Fruit fly (Drosophila melanogaster) whole organism, embryonic: ENCODE data around the gene Tre1.
A peak's percentile ranks its signal among the peaks of the same experiment; 100 is the strongest.

Experiments used
- Asciz ChIP-seq: fragments of 200-800 bp; sonication (Bioruptor generic); optimal IDR thresholded peaks from 2 replicates; lab custom pipeline; 2017; ENCODE audit warnings: missing biosample characterization, mild to moderate bottlenecking, missing genetic modification characterization, missing genetic modification reagents
- B-H2 ChIP-seq: fragments of 200-800 bp; sonication (Bioruptor generic); optimal IDR thresholded peaks from 2 replicates; lab custom pipeline; 2018; ENCODE audit warnings: missing biosample characterization, mild to moderate bottlenecking, missing genetic modification characterization
- BEAF-32 ChIP-seq: fragments of 200-800 bp; sonication (Bioruptor generic); optimal IDR thresholded peaks from 3 replicates; lab custom pipeline; 2017; ENCODE audit warnings: missing biosample characterization, missing genetic modification characterization, mild to moderate bottlenecking, moderate library complexity, missing genetic modification reagents
- BtbVII ChIP-seq: fragments of 200-800 bp; sonication (Bioruptor generic); optimal IDR thresholded peaks from 3 replicates; lab custom pipeline; 2017; ENCODE audit warnings: missing biosample characterization, mild to moderate bottlenecking, missing genetic modification characterization
- CG10959 ChIP-seq: fragments of 200-800 bp; sonication (Bioruptor generic); IDR thresholded peaks from 2 replicates; pipeline ENCODE4 v1.3.6; 2022; ENCODE audit warnings: missing biosample characterization, missing genetic modification characterization
- CG12104 ChIP-seq: fragments of 200-800 bp; sonication (Bioruptor generic); optimal IDR thresholded peaks from 3 replicates; lab custom pipeline; 2016; ENCODE audit warnings: missing biosample characterization, missing genetic modification characterization
- CG1233 ChIP-seq: fragments of 200-800 bp; sonication (Bioruptor generic); optimal IDR thresholded peaks from 4 replicates; lab custom pipeline; 2018; ENCODE audit warnings: missing biosample characterization, mild to moderate bottlenecking, missing genetic modification characterization
- CG13287 ChIP-seq: fragments of 200-800 bp; sonication (Bioruptor generic); IDR thresholded peaks from 2 replicates; pipeline ENCODE4 v1.3.6; 2022; ENCODE audit warnings: missing biosample characterization, missing genetic modification characterization; ENCODE audit not compliant: partially characterized antibody
- CG13894 ChIP-seq: fragments of 200-800 bp; sonication (Bioruptor generic); optimal IDR thresholded peaks from 3 replicates; lab custom pipeline; 2018; ENCODE audit warnings: missing biosample characterization, mild to moderate bottlenecking, missing genetic modification characterization, moderate library complexity
- CG14860 ChIP-seq: fragments of 200-800 bp; sonication (Bioruptor generic); IDR thresholded peaks from 3 replicates; pipeline ENCODE4 v1.3.6; 2022; ENCODE audit warnings: missing biosample characterization, missing genetic modification characterization; ENCODE audit not compliant: partially characterized antibody
- CG1529 ChIP-seq: fragments of 200-800 bp; sonication (Bioruptor generic); optimal IDR thresholded peaks from 3 replicates; lab custom pipeline; 2018; ENCODE audit warnings: missing biosample characterization, missing genetic modification characterization
- CG16863 ChIP-seq: fragments of 200-800 bp; sonication (Bioruptor generic); optimal IDR thresholded peaks from 3 replicates; lab custom pipeline; 2016; ENCODE audit warnings: missing biosample characterization, missing genetic modification characterization
- CG2129 ChIP-seq: fragments of 200-800 bp; sonication (Bioruptor generic); IDR thresholded peaks from 2 replicates; pipeline ENCODE4 v1.3.6; 2022; ENCODE audit warnings: missing biosample characterization, missing genetic modification characterization; ENCODE audit not compliant: partially characterized antibody
- CG2875 ChIP-seq: fragments of 200-800 bp; sonication (Bioruptor generic); optimal IDR thresholded peaks from 2 replicates; lab custom pipeline; 2017; ENCODE audit warnings: missing biosample characterization, mild to moderate bottlenecking, missing genetic modification characterization, missing genetic modification reagents
- CG30431 ChIP-seq: fragments of 200-800 bp; sonication (Bioruptor generic); optimal IDR thresholded peaks from 2 replicates; lab custom pipeline; 2017; ENCODE audit warnings: missing biosample characterization, missing genetic modification characterization
- CG32532 ChIP-seq: fragments of 200-800 bp; sonication (Bioruptor generic); IDR thresholded peaks from 2 replicates; pipeline ENCODE4 v1.3.6; 2022; ENCODE audit warnings: missing biosample characterization, missing genetic modification characterization
- CG32772 ChIP-seq: fragments of 200-800 bp; sonication (Bioruptor generic); IDR thresholded peaks from 2 replicates; pipeline ENCODE4 v1.3.6; 2022; ENCODE audit warnings: missing biosample characterization, missing genetic modification characterization
- CG3995 ChIP-seq: fragments of 200-800 bp; sonication (Bioruptor generic); optimal IDR thresholded peaks from 3 replicates; lab custom pipeline; 2016; ENCODE audit warnings: missing biosample characterization, missing genetic modification characterization
- CG4730 ChIP-seq: fragments of 200-800 bp; sonication (Bioruptor generic); IDR thresholded peaks from 2 replicates; pipeline ENCODE4 v1.3.6; 2022; ENCODE audit warnings: missing biosample characterization, missing genetic modification characterization
- CG6272 ChIP-seq: fragments of 200-800 bp; sonication (Bioruptor generic); IDR thresholded peaks from 2 replicates; pipeline ENCODE4 v1.3.6; 2022; ENCODE audit warnings: missing biosample characterization, missing genetic modification characterization
- CG7786 ChIP-seq: fragments of 200-800 bp; sonication (Bioruptor generic); optimal IDR thresholded peaks from 2 replicates; lab custom pipeline; 2016; ENCODE audit warnings: missing biosample characterization, missing genetic modification characterization
- CG7963 ChIP-seq: fragments of 200-800 bp; sonication (Bioruptor generic); IDR thresholded peaks from 3 replicates; pipeline ENCODE4 v1.3.6; 2022; ENCODE audit warnings: missing biosample characterization, missing genetic modification characterization; ENCODE audit not compliant: partially characterized antibody
- CG7987 ChIP-seq: fragments of 200-800 bp; sonication (Bioruptor generic); optimal IDR thresholded peaks from 2 replicates; lab custom pipeline; 2018; ENCODE audit warnings: missing biosample characterization, mild to moderate bottlenecking, missing genetic modification characterization, moderate library complexity
- CG8765 ChIP-seq: fragments of 200-800 bp; sonication (Bioruptor generic); IDR thresholded peaks from 2 replicates; pipeline ENCODE4 v1.3.6; 2022; ENCODE audit warnings: missing biosample characterization, missing genetic modification characterization
- CG9817 ChIP-seq: fragments of 200-800 bp; sonication (Bioruptor generic); optimal IDR thresholded peaks from 2 replicates; lab custom pipeline; 2018; ENCODE audit warnings: missing biosample characterization, mild to moderate bottlenecking, missing genetic modification characterization, moderate library complexity
- D19A ChIP-seq: fragments of 200-800 bp; optimal IDR thresholded peaks from 3 replicates; lab custom pipeline; 2019; ENCODE audit warnings: missing biosample characterization, mild to moderate bottlenecking, missing genetic modification characterization, moderate library complexity
- Dip3 ChIP-seq: fragments of 200-800 bp; sonication (Bioruptor generic); optimal IDR thresholded peaks from 3 replicates; lab custom pipeline; 2016; ENCODE audit warnings: missing biosample characterization, missing genetic modification characterization
- Doc3 ChIP-seq: fragments of 200-800 bp; sonication (Bioruptor generic); IDR thresholded peaks from 3 replicates; pipeline ENCODE4 v1.3.6; 2022; ENCODE audit warnings: missing biosample characterization, missing genetic modification characterization; ENCODE audit not compliant: partially characterized antibody
- HLH4C ChIP-seq: fragments of 200-800 bp; sonication (Bioruptor generic); IDR thresholded peaks from 3 replicates; pipeline ENCODE4 v1.3.6; 2022; ENCODE audit warnings: missing biosample characterization, missing genetic modification characterization; ENCODE audit not compliant: partially characterized antibody
- Myb ChIP-seq: fragments of 200-800 bp; sonication (Bioruptor generic); optimal IDR thresholded peaks from 2 replicates; lab custom pipeline; 2016; ENCODE audit warnings: missing biosample characterization, missing genetic modification characterization
- Scr ChIP-seq: fragments of 200-800 bp; sonication (Bioruptor generic); IDR thresholded peaks from 2 replicates; pipeline ENCODE4 v1.3.6; 2022; ENCODE audit warnings: missing biosample characterization, missing genetic modification characterization; ENCODE audit not compliant: partially characterized antibody
- Side ChIP-seq: fragments of 200-800 bp; sonication (Bioruptor generic); optimal IDR thresholded peaks from 2 replicates; lab custom pipeline; 2016; ENCODE audit warnings: missing biosample characterization, missing genetic modification characterization
- Sin3A ChIP-seq: fragments of >200 bp; optimal IDR thresholded peaks from 2 replicates; lab custom pipeline; 2018
- Sox102F ChIP-seq: fragments of 200-800 bp; sonication (Bioruptor generic); optimal IDR thresholded peaks from 2 replicates; lab custom pipeline; 2018; ENCODE audit warnings: missing biosample characterization, mild to moderate bottlenecking, missing genetic modification characterization, moderate library complexity
- Sry-δ ChIP-seq: fragments of 200-800 bp; sonication (Bioruptor generic); optimal IDR thresholded peaks from 2 replicates; lab custom pipeline; 2016; ENCODE audit warnings: missing biosample characterization, missing genetic modification characterization
- Usf ChIP-seq: fragments of 200-800 bp; sonication (Bioruptor generic); optimal IDR thresholded peaks from 2 replicates; lab custom pipeline; 2017; ENCODE audit warnings: missing genotype, missing biosample characterization, missing genetic modification characterization
- abd-A ChIP-seq: fragments of 200-800 bp; sonication (Bioruptor generic); optimal IDR thresholded peaks from 3 replicates; lab custom pipeline; 2019; ENCODE audit warnings: missing biosample characterization, mild to moderate bottlenecking, missing genetic modification characterization, moderate library complexity
- amos ChIP-seq: fragments of 200-800 bp; sonication (Bioruptor generic); IDR thresholded peaks from 2 replicates; pipeline ENCODE4 v1.3.6; 2022; ENCODE audit warnings: missing biosample characterization, missing genetic modification characterization; ENCODE audit not compliant: partially characterized antibody
- chinmo ChIP-seq: fragments of 200-800 bp; sonication (Bioruptor generic); IDR thresholded peaks from 4 replicates; pipeline ENCODE4 v1.3.6; 2022; ENCODE audit warnings: missing biosample characterization, missing genetic modification characterization; ENCODE audit not compliant: partially characterized antibody
- hb ChIP-seq: fragments of 200-800 bp; sonication (Bioruptor generic); IDR thresholded peaks from 3 replicates; pipeline ENCODE4 v1.3.6; 2022; ENCODE audit warnings: missing biosample characterization, missing genetic modification characterization; ENCODE audit not compliant: partially characterized antibody
- inv ChIP-seq: fragments of 200-800 bp; sonication (Bioruptor generic); IDR thresholded peaks from 2 replicates; pipeline ENCODE4 v1.3.6; 2022; ENCODE audit warnings: missing biosample characterization, missing genetic modification characterization; ENCODE audit not compliant: partially characterized antibody
- psq ChIP-seq: fragments of 200-800 bp; sonication (Bioruptor generic); optimal IDR thresholded peaks from 2 replicates; lab custom pipeline; 2017; ENCODE audit warnings: missing biosample characterization, missing genetic modification characterization
- row ChIP-seq: fragments of 200-800 bp; sonication (Bioruptor generic); IDR thresholded peaks from 3 replicates; pipeline ENCODE4 v1.3.6; 2022; ENCODE audit warnings: missing biosample characterization, missing genetic modification characterization
- run ChIP-seq: fragments of 200-800 bp; sonication (Bioruptor generic); optimal IDR thresholded peaks from 3 replicates; lab custom pipeline; 2018; ENCODE audit warnings: missing biosample characterization, mild to moderate bottlenecking, missing genetic modification characterization
- sna ChIP-seq: fragments of 200-800 bp; sonication (Bioruptor generic); IDR thresholded peaks from 2 replicates; pipeline ENCODE4 v1.3.6; 2022; ENCODE audit warnings: missing biosample characterization, missing genetic modification characterization; ENCODE audit not compliant: partially characterized antibody
- stwl ChIP-seq: fragments of 200-800 bp; sonication (Bioruptor generic); optimal IDR thresholded peaks from 3 replicates; lab custom pipeline; 2018; ENCODE audit warnings: missing biosample characterization, mild to moderate bottlenecking, missing genetic modification characterization, moderate library complexity
- trem ChIP-seq: fragments of 200-800 bp; optimal IDR thresholded peaks from 3 replicates; lab custom pipeline; 2019; ENCODE audit warnings: missing biosample characterization, mild to moderate bottlenecking, missing genetic modification characterization, moderate library complexity
- unpg ChIP-seq: fragments of 200-800 bp; sonication (Bioruptor generic); optimal IDR thresholded peaks from 3 replicates; lab custom pipeline; 2018; ENCODE audit warnings: missing biosample characterization, mild to moderate bottlenecking, missing genetic modification characterization, moderate library complexity
- zf30C ChIP-seq: fragments of 200-800 bp; sonication (Bioruptor generic); optimal IDR thresholded peaks from 3 replicates; lab custom pipeline; 2018; ENCODE audit warnings: missing biosample characterization, mild to moderate bottlenecking, missing genetic modification characterization
- zfh2 ChIP-seq: fragments of 200-800 bp; sonication (Bioruptor generic); optimal IDR thresholded peaks from 2 replicates; lab custom pipeline; 2016; ENCODE audit warnings: missing biosample characterization, missing genetic modification characterization

Gene Tre1

DNA sequence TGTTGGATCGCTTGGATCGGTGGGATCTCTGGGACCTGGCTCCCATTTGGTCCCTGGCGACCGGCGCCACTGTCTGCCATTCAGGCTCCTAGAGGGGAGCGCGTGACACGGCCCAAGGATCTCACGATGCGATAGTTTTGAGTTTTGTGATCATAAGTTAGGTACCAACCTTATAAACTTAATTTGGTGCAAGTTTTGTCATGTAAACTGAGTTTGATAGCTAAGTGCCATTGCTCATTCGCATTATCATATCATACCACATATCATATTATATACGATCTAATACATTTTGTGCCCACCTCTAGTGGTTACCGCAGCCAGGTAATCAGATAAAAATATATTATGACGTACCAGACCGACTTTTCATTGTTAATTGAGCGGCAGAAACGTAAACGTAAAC lies 16.2 kb upstream of the Tre1 start (continued):
- TF ChIP-seq Myb (GFP tag; lab: Kevin White, UChicago) (no peak), CG9817 (no peak), Dip3 (GFP tag; lab: Kevin White, UChicago) (no peak), BtbVII (no peak), D19A (tag; lab: Kevin White, UChicago) (peak; percentile 69), zfh2 (GFP tag; lab: Kevin White, UChicago) (no peak), Asciz (GFP tag; lab: Kevin White, UChicago) (no peak), CG16863 (GFP tag; lab: Kevin White, UChicago) (no peak), CG1233 (GFP tag; lab: Kevin White, UChicago) (no peak), CG7786 (no peak), abd-A (tag; lab: Kevin White, UChicago) (no peak), Usf (no peak), trem (tag; lab: Kevin White, UChicago) (peak; percentile 51), Side (GFP tag; lab: Kevin White, UChicago) (no peak), CG1529 (no peak), CG7987 (GFP tag; lab: Kevin White, UChicago) (no peak), CG30431 (GFP tag; lab: Kevin White, UChicago) (no peak), zf30C (GFP tag; lab: Kevin White, UChicago) (no peak), Sox102F (GFP tag; lab: Kevin White, UChicago) (no peak), inv (peak; percentile 52; the same call in 1 of the 2 replicates), CG8765 (GFP tag; lab: Robert Waterston, UW) (peak; percentile 48; the same call in 1 of the 2 replicates), psq (GFP tag; lab: Kevin White, UChicago) (no peak), row (no peak; the same call in 2 of the 3 replicates), CG3995 (GFP tag; lab: Kevin White, UChicago) (no peak), unpg (no peak), CG10959 (GFP tag; lab: Robert Waterston, UW) (no peak; the same call in 1 of the 2 replicates), Sin3A (lab: Kevin White, UChicago) (no peak)
- TF ChIP-seq, all 482 proteins: peak for 55

DNA sequence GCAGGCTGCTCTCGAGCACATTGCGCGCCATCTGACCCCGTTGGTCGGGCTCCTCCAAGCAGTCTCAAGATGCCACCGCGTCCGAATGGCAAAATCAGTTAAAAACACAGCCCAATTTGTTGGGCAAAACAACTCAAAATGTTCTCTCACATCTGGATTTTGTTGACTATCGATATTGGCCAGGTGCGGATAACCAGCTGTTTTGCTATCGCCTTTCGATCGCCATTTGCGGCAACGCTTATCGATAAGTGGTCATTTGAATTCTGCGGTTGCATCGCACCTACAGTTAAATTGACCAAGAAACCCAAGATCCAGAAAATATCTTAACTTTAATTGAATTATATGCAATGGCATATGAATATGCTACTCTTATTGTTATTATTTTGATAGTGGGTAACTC lies 15.3 kb upstream of the Tre1 start, which contains the start of gene CG3149:
TSS of gene CG3149 (minus strand) at position 171 of the 400 bp plus-strand sequence.
- TF ChIP-seq CG32772 (GFP tag; lab: Robert Waterston, UW) (no peak), CG32532 (GFP tag; lab: Robert Waterston, UW) (no peak), CG6272 (GFP tag; lab: Robert Waterston, UW) (no peak), CG4730 (no peak), chinmo (GFP tag; lab: Robert Waterston, UW) (0 out of 4 replicates have a peak, but pooled peaks have one; percentile 71), CG2875 (GFP tag; lab: Kevin White, UChicago) (no peak), BEAF-32 (GFP tag; lab: Kevin White, UChicago) (peak; percentile 66), CG2129 (GFP tag; lab: Robert Waterston, UW) (peak; percentile 49), CG7963 (GFP tag; lab: Robert Waterston, UW) (peak; percentile 84), run (no peak), HLH4C (GFP tag; lab: Robert Waterston, UW) (peak; percentile 82), sna (GFP tag; lab: Robert Waterston, UW) (peak; percentile 64; the same call in 1 of the 2 replicates), Sry-δ (GFP tag; lab: Kevin White, UChicago) (peak; percentile 53), CG13894 (tag; lab: Kevin White, UChicago) (no peak), Doc3 (peak; percentile 58), amos (GFP tag; lab: Robert Waterston, UW) (peak; percentile 71; the same call in 1 of the 2 replicates), CG13287 (GFP tag; lab: Robert Waterston, UW) (peak; percentile 82), stwl (peak; percentile 25), CG9817 (no peak), CG14860 (GFP tag; lab: Robert Waterston, UW) (peak; percentile 71), CG12104 (GFP tag; lab: Kevin White, UChicago) (no peak), B-H2 (no peak), hb (GFP tag; lab: Robert Waterston, UW) (peak; percentile 69; the same call in 2 of the 3 replicates), Scr (GFP tag; lab: Robert Waterston, UW) (peak; percentile 74)
